Worm (Caenorhabditis elegans): ENCODE data around the gene ser-4.

DNA sequence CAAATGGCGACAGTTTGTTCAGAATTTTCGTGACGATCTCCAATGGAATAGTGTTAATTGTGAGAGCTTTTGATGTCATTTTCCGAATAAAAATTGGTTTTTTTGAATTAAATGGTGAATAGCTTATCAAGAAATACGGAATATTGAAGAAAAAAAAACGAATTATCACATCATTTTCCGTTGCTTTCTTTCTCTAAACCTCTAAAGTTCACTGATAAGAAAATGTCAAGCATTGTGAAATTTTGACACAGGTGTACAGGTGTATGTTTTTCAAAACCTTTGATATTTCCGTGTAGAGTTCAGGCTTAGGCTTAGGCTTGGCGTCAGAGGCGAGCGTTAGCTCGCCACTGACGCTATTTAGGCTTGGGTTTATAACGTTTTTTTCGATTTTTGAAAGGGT is 34.1 kb downstream of the ser-4 start, which contains the start of gene fbxa-74:
- TF ChIP-seq unc-120 (tag; optimal IDR thresholded peaks at IDR 0.05; ENCODE audit: poor library complexity, severe bottlenecking) (no peak), ces-1 (GFP tag; optimal IDR thresholded peaks at IDR 0.05) (no peak), unc-62 (GFP tag; optimal IDR thresholded peaks at IDR 0.05) (no peak), bed-3 (GFP tag; optimal IDR thresholded peaks at IDR 0.05) (no peak), nhr-237 (tag; optimal IDR thresholded peaks at IDR 0.05) (no peak), drap-1 (GFP tag; optimal IDR thresholded peaks at IDR 0.05) (no peak), nhr-28 (tag; optimal IDR thresholded peaks at IDR 0.05) (no peak), ztf-11 (tag; optimal IDR thresholded peaks at IDR 0.05) (no peak), nhr-76 (tag; optimal IDR thresholded peaks at IDR 0.05) (no peak), lin-13 (tag; optimal IDR thresholded peaks at IDR 0.05) (no peak), blmp-1 (tag; optimal IDR thresholded peaks at IDR 0.05) (no peak), ham-2 (GFP tag; optimal IDR thresholded peaks at IDR 0.05) (no peak)

All from whole organism, mixed stage, embryonic.